Worm (Caenorhabditis elegans) whole organism, late embryonic: ENCODE measurements around the gene pmp-2.
A peak's percentile ranks its signal among the peaks of the same experiment; 100 is the strongest.

ENCODE experiments used
- C38D4.7 ChIP-seq: fragments of 200-800 bp; sonication (Bioruptor generic); optimal IDR thresholded peaks from 2 replicates; lab custom pipeline; 2018; ENCODE audit warnings: mild to moderate bottlenecking, missing genetic modification characterization, moderate library complexity, missing compliant biosample characterization
- K02D7.2 ChIP-seq: sonication (generic microtip); optimal IDR thresholded peaks from 2 replicates; lab custom pipeline; 2017; ENCODE audit warnings: mild to moderate bottlenecking, missing genetic modification characterization, missing compliant biosample characterization
- T23F11.4 ChIP-seq: fragments of 200-800 bp; sonication (Bioruptor generic); optimal IDR thresholded peaks from 2 replicates; lab custom pipeline; 2018; ENCODE audit warnings: mild to moderate bottlenecking, missing genetic modification characterization, missing compliant biosample characterization
- ahr-1 ChIP-seq: sonication (generic microtip); optimal IDR thresholded peaks from 2 replicates; lab custom pipeline; 2016; ENCODE audit warnings: missing genetic modification characterization, missing compliant biosample characterization
- ama-1 ChIP-seq: fragments of 150-350 bp; optimal IDR thresholded peaks from 2 replicates; lab custom pipeline; 2014
- ceh-19 ChIP-seq: fragments of 200-800 bp; sonication (Bioruptor generic); optimal IDR thresholded peaks from 2 replicates; lab custom pipeline; 2018; ENCODE audit warnings: mild to moderate bottlenecking, missing genetic modification characterization, missing compliant biosample characterization
- ceh-2 ChIP-seq: sonication (generic microtip); optimal IDR thresholded peaks from 2 replicates; lab custom pipeline; 2016; ENCODE audit warnings: missing genotype, missing genetic modification characterization, missing compliant biosample characterization
- ceh-24 ChIP-seq: sonication (generic microtip); optimal IDR thresholded peaks from 2 replicates; lab custom pipeline; 2016; ENCODE audit warnings: mild to moderate bottlenecking, missing genetic modification characterization, missing compliant biosample characterization
- ceh-30 ChIP-seq: fragments of 150-350 bp; optimal IDR thresholded peaks from 2 replicates; lab custom pipeline; 2014; ENCODE audit warnings: missing biosample characterization, missing genetic modification characterization
- ceh-48 ChIP-seq: sonication (generic microtip); optimal IDR thresholded peaks from 2 replicates; lab custom pipeline; 2016; ENCODE audit warnings: missing genetic modification characterization, inconsistent platforms, missing compliant biosample characterization
- ceh-9 ChIP-seq: sonication (generic microtip); optimal IDR thresholded peaks from 2 replicates; lab custom pipeline; 2016; ENCODE audit warnings: mild to moderate bottlenecking, missing genetic modification characterization, inconsistent platforms, missing compliant biosample characterization
- che-1 ChIP-seq: sonication (generic microtip); optimal IDR thresholded peaks from 2 replicates; lab custom pipeline; 2016; ENCODE audit warnings: mild to moderate bottlenecking, missing genetic modification characterization, missing compliant biosample characterization
- dmd-4 ChIP-seq: sonication (generic microtip); optimal IDR thresholded peaks from 2 replicates; lab custom pipeline; 2016; ENCODE audit warnings: borderline replicate concordance, missing genetic modification characterization, missing compliant biosample characterization
- dve-1 ChIP-seq: sonication (generic microtip); optimal IDR thresholded peaks from 2 replicates; lab custom pipeline; 2017; ENCODE audit warnings: antibody characterized with exemption, mild to moderate bottlenecking, missing genetic modification characterization, missing compliant biosample characterization
- elt-2 ChIP-seq: sonication (generic microtip); optimal IDR thresholded peaks from 2 replicates; lab custom pipeline; 2016; ENCODE audit warnings: missing genetic modification reagents, missing genetic modification characterization, missing compliant biosample characterization
- ets-4 ChIP-seq: sonication (generic microtip); optimal IDR thresholded peaks from 2 replicates; lab custom pipeline; 2016; ENCODE audit warnings: missing genetic modification characterization, missing compliant biosample characterization
- eyg-1 ChIP-seq: sonication (generic microtip); optimal IDR thresholded peaks from 2 replicates; lab custom pipeline; 2016; ENCODE audit warnings: missing genotype, missing genetic modification characterization, missing compliant biosample characterization
- fax-1 ChIP-seq: sonication (generic microtip); optimal IDR thresholded peaks from 2 replicates; lab custom pipeline; 2016; ENCODE audit warnings: missing genotype, missing genetic modification characterization, missing compliant biosample characterization
- fkh-6 ChIP-seq: sonication (generic microtip); optimal IDR thresholded peaks from 2 replicates; lab custom pipeline; 2016; ENCODE audit warnings: missing genetic modification characterization, missing compliant biosample characterization
- gmeb-2 ChIP-seq: sonication (generic microtip); optimal IDR thresholded peaks from 2 replicates; lab custom pipeline; 2016; ENCODE audit warnings: missing genetic modification characterization, inconsistent platforms, missing compliant biosample characterization
- hlh-15 ChIP-seq: sonication (generic microtip); optimal IDR thresholded peaks from 2 replicates; lab custom pipeline; 2016; ENCODE audit warnings: missing genetic modification characterization, missing compliant biosample characterization
- hlh-30 ChIP-seq: sonication (generic microtip); optimal IDR thresholded peaks from 2 replicates; lab custom pipeline; 2017; ENCODE audit warnings: antibody characterized with exemption, missing genetic modification characterization, missing compliant biosample characterization; ENCODE audit not compliant: insufficient read depth
- hlh-6 ChIP-seq: sonication (generic microtip); optimal IDR thresholded peaks from 2 replicates; lab custom pipeline; 2016; ENCODE audit warnings: missing genotype, missing genetic modification characterization, missing compliant biosample characterization
- hlh-8 ChIP-seq: sonication (generic microtip); optimal IDR thresholded peaks from 2 replicates; lab custom pipeline; 2016; ENCODE audit warnings: missing genotype, missing genetic modification characterization, missing compliant biosample characterization
- nfya-1 ChIP-seq: sonication (generic microtip); optimal IDR thresholded peaks from 2 replicates; lab custom pipeline; 2017; ENCODE audit warnings: missing genetic modification characterization, mild to moderate bottlenecking, missing compliant biosample characterization, antibody characterized with exemption, moderate library complexity
- npax-4 ChIP-seq: sonication (generic microtip); optimal IDR thresholded peaks from 2 replicates; lab custom pipeline; 2016; ENCODE audit warnings: missing genetic modification characterization, missing compliant biosample characterization
- odd-2 ChIP-seq: sonication (generic microtip); optimal IDR thresholded peaks from 2 replicates; lab custom pipeline; 2017; ENCODE audit warnings: antibody characterized with exemption, mild to moderate bottlenecking, missing genetic modification characterization, missing compliant biosample characterization
- pag-3 ChIP-seq: sonication (generic microtip); optimal IDR thresholded peaks from 2 replicates; lab custom pipeline; 2016; ENCODE audit warnings: missing compliant biosample characterization, missing genetic modification characterization, borderline replicate concordance
- pax-1 ChIP-seq: fragments of 150-350 bp; optimal IDR thresholded peaks from 2 replicates; lab custom pipeline; 2014; ENCODE audit warnings: missing biosample characterization, missing genetic modification characterization
- pha-2 ChIP-seq: sonication (generic microtip); optimal IDR thresholded peaks from 2 replicates; lab custom pipeline; 2017; ENCODE audit warnings: mild to moderate bottlenecking, missing genetic modification characterization, missing compliant biosample characterization
- pros-1 ChIP-seq: fragments of 150-350 bp; optimal IDR thresholded peaks from 2 replicates; lab custom pipeline; 2014; ENCODE audit warnings: missing biosample characterization, missing genetic modification reagents, missing genetic modification characterization
- ref-2 ChIP-seq: sonication (generic microtip); optimal IDR thresholded peaks from 2 replicates; lab custom pipeline; 2016; ENCODE audit warnings: missing genetic modification characterization, missing compliant biosample characterization
- rnt-1 ChIP-seq: sonication (generic microtip); optimal IDR thresholded peaks from 2 replicates; lab custom pipeline; 2016; ENCODE audit warnings: missing genetic modification characterization, missing compliant biosample characterization
- syd-9 ChIP-seq: sonication (generic microtip); optimal IDR thresholded peaks from 2 replicates; lab custom pipeline; 2016; ENCODE audit warnings: mild to moderate bottlenecking, missing genetic modification characterization, moderate library complexity, missing compliant biosample characterization
- tbx-2 ChIP-seq: sonication (generic microtip); optimal IDR thresholded peaks from 2 replicates; lab custom pipeline; 2016; ENCODE audit warnings: missing genetic modification characterization, missing compliant biosample characterization
- unc-42 ChIP-seq: sonication (generic microtip); optimal IDR thresholded peaks from 2 replicates; lab custom pipeline; 2016; ENCODE audit warnings: missing genotype, missing genetic modification characterization, missing compliant biosample characterization
- unc-55 ChIP-seq: sonication (generic microtip); optimal IDR thresholded peaks from 2 replicates; lab custom pipeline; 2017; ENCODE audit warnings: missing biosample characterization, missing genetic modification reagents, missing genetic modification characterization
- unc-86 ChIP-seq: sonication (generic microtip); optimal IDR thresholded peaks from 2 replicates; lab custom pipeline; 2016; ENCODE audit warnings: missing genetic modification characterization, missing compliant biosample characterization
- ztf-16 ChIP-seq: sonication (generic microtip); optimal IDR thresholded peaks from 2 replicates; lab custom pipeline; 2017; ENCODE audit warnings: missing genetic modification characterization, missing compliant biosample characterization

Gene pmp-2

ce11 chrII:6853059-6853466 lies 34.5 kb downstream of the pmp-2 start (continued):
- TF ChIP-seq T23F11.4, result peak; percentile 84
- TF ChIP-seq C38D4.7, result peak; percentile 78
- peak; percentile 41 for TF ChIP-seq unc-42 (tag; lab: Kevin White, UChicago)
- peak; percentile 64 for TF ChIP-seq nfya-1
- TF ChIP-seq fax-1 (tag; lab: Kevin White, UChicago), result peak; percentile 68
- TF ChIP-seq odd-2 (tag; lab: Kevin White, UChicago), result peak; percentile 49
- peak; percentile 42 for TF ChIP-seq ceh-2
- TF ChIP-seq ceh-9 (tag; lab: Kevin White, UChicago), result peak; percentile 73
- TF ChIP-seq ceh-48, result peak; percentile 60
- peak; percentile 40 for TF ChIP-seq npax-4 (tag; lab: Kevin White, UChicago)
- TF ChIP-seq gmeb-2 (tag; lab: Kevin White, UChicago), result peak; percentile 71
- peak; percentile 41 for TF ChIP-seq ama-1 (lab: Kevin White, UChicago)
- peak; percentile 92 for TF ChIP-seq elt-2
- TF ChIP-seq eyg-1, result peak; percentile 77
- peak; percentile 66 for TF ChIP-seq ahr-1 (tag; lab: Kevin White, UChicago)
- TF ChIP-seq pros-1 (tag; lab: Kevin White, UChicago), result peak; percentile 5
- TF ChIP-seq fkh-6 (tag; lab: Kevin White, UChicago), result peak; percentile 80
- TF ChIP-seq che-1 (tag; lab: Kevin White, UChicago), result peak; percentile 75
- peak; percentile 76 for TF ChIP-seq dmd-4
- peak; percentile 29 for TF ChIP-seq ceh-24 (tag; lab: Kevin White, UChicago)
- TF ChIP-seq tbx-2, result peak; percentile 83
- peak; percentile 50 for TF ChIP-seq K02D7.2 (tag; lab: Kevin White, UChicago)
- no peak for TF ChIP-seq pag-3
- no peak for TF ChIP-seq pax-1
- peak; percentile 84 for TF ChIP-seq ref-2 (tag; lab: Kevin White, UChicago)
- peak; percentile 4 for TF ChIP-seq ets-4 (tag; lab: Kevin White, UChicago)

- TF ChIP-seq ceh-2 (no peak), ceh-19 (GFP tag; lab: Kevin White, UChicago) (no peak), ets-4 (tag; lab: Kevin White, UChicago) (no peak)
Observed at ce11 chrII:6851938-6852337, 35.7 kb downstream of the pmp-2 start, which contains the start of gene C04A2.15. Gene C04A2.15 (plus strand): TSS chrII:6852236.

- TF ChIP-seq syd-9 (tag; lab: Kevin White, UChicago), result no peak
- TF ChIP-seq ztf-16, result no peak
- TF ChIP-seq dve-1 (tag; lab: Kevin White, UChicago), result no peak
- TF ChIP-seq hlh-6 (tag; lab: Kevin White, UChicago), result no peak
- no peak for TF ChIP-seq hlh-15 (tag; lab: Kevin White, UChicago)
- TF ChIP-seq ceh-19 (GFP tag; lab: Kevin White, UChicago), result no peak
- no peak for TF ChIP-seq rnt-1 (tag; lab: Kevin White, UChicago)
- TF ChIP-seq unc-86 (tag; lab: Kevin White, UChicago), result no peak
- TF ChIP-seq ceh-9 (tag; lab: Kevin White, UChicago), result no peak
- TF ChIP-seq hlh-8 (tag; lab: Kevin White, UChicago), result no peak
- TF ChIP-seq ceh-48, result no peak
- no peak for TF ChIP-seq pha-2 (tag; lab: Kevin White, UChicago)
- TF ChIP-seq hlh-30 (tag; lab: Kevin White, UChicago), result no peak
- no peak for TF ChIP-seq ceh-30
Observed at ce11 chrII:6849308-6849707, 38.3 kb downstream of the pmp-2 start.

- TF ChIP-seq nfya-1 (peak; percentile 2), odd-2 (tag; lab: Kevin White, UChicago) (peak; percentile 5), ama-1 (lab: Kevin White, UChicago) (peak; percentile 78), unc-42 (tag; lab: Kevin White, UChicago) (peak; percentile 40), ceh-30 (no peak), T23F11.4 (no peak), unc-55 (GFP tag; lab: Kevin White, UChicago) (peak; percentile 8)
Observed at ce11 chrII:6847917-6848379, 39.7 kb downstream of the pmp-2 start, which contains the start of gene tbc-6. Gene tbc-6 (plus strand): TSS chrII:6848124.
